Worm (Caenorhabditis elegans): ENCODE measurements around the gene flp-21.

DNA sequence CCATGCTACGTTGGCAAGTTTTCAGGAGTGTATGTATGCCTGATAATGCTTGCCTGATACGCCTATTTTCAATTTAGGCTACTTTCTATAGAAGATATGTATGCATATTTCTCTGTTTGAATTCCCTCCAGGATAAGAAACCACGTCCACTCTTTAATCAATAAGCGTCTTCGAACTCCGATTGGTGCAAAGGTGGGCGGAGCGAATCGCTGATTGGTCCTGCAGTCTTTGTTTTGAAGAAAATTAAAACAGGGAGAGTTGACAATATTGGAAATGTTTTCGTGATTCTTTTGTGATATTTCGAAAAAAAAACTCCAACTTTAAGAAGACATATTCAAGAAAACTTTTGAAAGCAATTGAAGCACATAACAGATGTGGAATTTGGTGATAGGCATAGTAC, 31.3 kb upstream of the flp-21 start:
- TF ChIP-seq ztf-22 (GFP tag; optimal IDR thresholded peaks at IDR 0.05) (no peak), D2030.7 (GFP tag; IDR thresholded peaks at IDR 0.05) (no peak), F33H1.4 (GFP tag; IDR thresholded peaks at IDR 0.05) (no peak), mel-28 (tag; optimal IDR thresholded peaks at IDR 0.05; ENCODE audit: borderline replicate concordance) (no peak), ceh-27 (GFP tag; optimal IDR thresholded peaks at IDR 0.05) (no peak), nhr-27 (tag; optimal IDR thresholded peaks at IDR 0.05) (no peak), attf-5 (GFP tag; optimal IDR thresholded peaks at IDR 0.05) (no peak), K12H6.12 (tag; optimal IDR thresholded peaks at IDR 0.05) (no peak), F49E8.2 (tag; optimal IDR thresholded peaks at IDR 0.05; ENCODE audit: insufficient read depth) (no peak)

Measured in whole organism, young adult.